Fruit fly (Drosophila melanogaster) whole organism, embryonic: Measurements from ENCODE around the gene grsm.

Experiments
- B-H1 ChIP-seq: fragments of 200-800 bp; sonication (Bioruptor generic); IDR thresholded peaks from 3 replicates; pipeline ENCODE4 v1.3.6; 2022; ENCODE audit warnings: missing biosample characterization, missing genetic modification characterization
- CG10462 ChIP-seq: fragments of 200-800 bp; sonication (Bioruptor generic); optimal IDR thresholded peaks from 2 replicates; lab custom pipeline; 2016; ENCODE audit warnings: missing biosample characterization, missing genetic modification characterization
- CG12219 ChIP-seq: fragments of 200-800 bp; sonication (Bioruptor generic); optimal IDR thresholded peaks from 3 replicates; lab custom pipeline; 2018; ENCODE audit warnings: missing biosample characterization, mild to moderate bottlenecking, missing genetic modification characterization
- CG1233 ChIP-seq: fragments of 200-800 bp; sonication (Bioruptor generic); optimal IDR thresholded peaks from 4 replicates; lab custom pipeline; 2018; ENCODE audit warnings: missing biosample characterization, mild to moderate bottlenecking, missing genetic modification characterization
- CG12769 ChIP-seq: fragments of 200-800 bp; sonication (Bioruptor generic); optimal IDR thresholded peaks from 2 replicates; lab custom pipeline; 2019; ENCODE audit warnings: missing biosample characterization, mild to moderate bottlenecking, missing genetic modification characterization, moderate library complexity
- CG12942 ChIP-seq: fragments of 200-800 bp; sonication (Bioruptor generic); optimal IDR thresholded peaks from 3 replicates; lab custom pipeline; 2016; ENCODE audit warnings: missing biosample characterization, missing genetic modification characterization
- CG14441 ChIP-seq: fragments of 200-800 bp; sonication (Bioruptor generic); IDR thresholded peaks from 2 replicates; pipeline ENCODE4 v1.3.6; 2022; ENCODE audit warnings: missing biosample characterization, missing genetic modification characterization
- CG14667 ChIP-seq: fragments of 200-800 bp; sonication (Bioruptor generic); IDR thresholded peaks from 2 replicates; pipeline ENCODE4 v1.3.6; 2022; ENCODE audit warnings: missing biosample characterization, missing genetic modification characterization
- CG15514 ChIP-seq: fragments of 200-800 bp; sonication (Bioruptor generic); optimal IDR thresholded peaks from 3 replicates; lab custom pipeline; 2017; ENCODE audit warnings: missing biosample characterization, missing genetic modification characterization, mild to moderate bottlenecking, moderate library complexity, missing genetic modification reagents
- CG16815 ChIP-seq: fragments of 200-800 bp; sonication (Bioruptor generic); optimal IDR thresholded peaks from 3 replicates; lab custom pipeline; 2017; ENCODE audit warnings: missing biosample characterization, mild to moderate bottlenecking, missing genetic modification characterization
- CG18619 ChIP-seq: fragments of 200-800 bp; sonication (Bioruptor generic); optimal IDR thresholded peaks from 3 replicates; lab custom pipeline; 2017; ENCODE audit warnings: missing biosample characterization, mild to moderate bottlenecking, missing genetic modification characterization
- CG2129 ChIP-seq: fragments of 200-800 bp; sonication (Bioruptor generic); IDR thresholded peaks from 2 replicates; pipeline ENCODE4 v1.3.6; 2022; ENCODE audit warnings: missing biosample characterization, missing genetic modification characterization; ENCODE audit not compliant: partially characterized antibody
- CG2678 ChIP-seq: fragments of 200-800 bp; sonication (Bioruptor generic); optimal IDR thresholded peaks from 3 replicates; lab custom pipeline; 2019; ENCODE audit warnings: missing biosample characterization, mild to moderate bottlenecking, missing genetic modification characterization, moderate library complexity
- CG43689 ChIP-seq: fragments of 200-800 bp; sonication (Bioruptor generic); IDR thresholded peaks from 2 replicates; pipeline ENCODE4 v1.3.6; 2022; ENCODE audit warnings: missing biosample characterization, missing genetic modification characterization
- CG4424 ChIP-seq: fragments of 200-800 bp; sonication (Bioruptor generic); optimal IDR thresholded peaks from 3 replicates; lab custom pipeline; 2016; ENCODE audit warnings: missing biosample characterization, missing genetic modification characterization
- CG4617 ChIP-seq: fragments of 200-800 bp; sonication (Bioruptor generic); optimal IDR thresholded peaks from 3 replicates; lab custom pipeline; 2016; ENCODE audit warnings: missing biosample characterization, missing genetic modification characterization, borderline replicate concordance
- CG6254 ChIP-seq: fragments of 200-800 bp; sonication (Bioruptor generic); optimal IDR thresholded peaks from 3 replicates; lab custom pipeline; 2017; ENCODE audit warnings: mild to moderate bottlenecking, missing biosample characterization, missing genetic modification reagents, missing genetic modification characterization
- CG7839 ChIP-seq: fragments of 200-800 bp; sonication (Bioruptor generic); optimal IDR thresholded peaks from 3 replicates; lab custom pipeline; 2018; ENCODE audit warnings: missing biosample characterization, mild to moderate bottlenecking, missing genetic modification characterization, moderate library complexity
- CG7963 ChIP-seq: fragments of 200-800 bp; sonication (Bioruptor generic); IDR thresholded peaks from 3 replicates; pipeline ENCODE4 v1.3.6; 2022; ENCODE audit warnings: missing biosample characterization, missing genetic modification characterization; ENCODE audit not compliant: partially characterized antibody
- CkIIα-i1 ChIP-seq: fragments of 200-800 bp; sonication (Bioruptor generic); IDR thresholded peaks from 2 replicates; pipeline ENCODE4 v1.3.6; 2022; ENCODE audit warnings: missing biosample characterization, missing genetic modification characterization
- Dbx ChIP-seq: fragments of 200-800 bp; sonication (Bioruptor generic); IDR thresholded peaks from 3 replicates; pipeline ENCODE4 v1.3.6; 2022; ENCODE audit warnings: missing biosample characterization, missing genetic modification characterization
- Deaf1 ChIP-seq: fragments of 200-800 bp; optimal IDR thresholded peaks from 3 replicates; lab custom pipeline; 2019; ENCODE audit warnings: missing biosample characterization, mild to moderate bottlenecking, missing genetic modification characterization, moderate library complexity
- Dek ChIP-seq: fragments of 200-800 bp; sonication (Bioruptor generic); optimal IDR thresholded peaks from 3 replicates; lab custom pipeline; 2019; ENCODE audit warnings: missing biosample characterization, mild to moderate bottlenecking, missing genetic modification characterization, moderate library complexity
- Ets97D ChIP-seq: fragments of 200-800 bp; sonication (Bioruptor generic); optimal IDR thresholded peaks from 3 replicates; lab custom pipeline; 2016; ENCODE audit warnings: missing biosample characterization, missing genetic modification characterization
- GATAe ChIP-seq: fragments of 200-800 bp; sonication (Bioruptor generic); conservative IDR thresholded peaks from 2 replicates; pipeline ENCODE4 v1.3.6; 2022; ENCODE audit warnings: missing biosample characterization, missing genetic modification characterization
- Hsf ChIP-seq: fragments of 200-800 bp; sonication (Bioruptor generic); optimal IDR thresholded peaks from 3 replicates; lab custom pipeline; 2016; ENCODE audit warnings: missing biosample characterization, missing genetic modification characterization
- Lim3 ChIP-seq: fragments of 200-800 bp; sonication (Bioruptor generic); IDR thresholded peaks from 2 replicates; pipeline ENCODE4 v1.3.6; 2022; ENCODE audit warnings: missing biosample characterization, missing genetic modification characterization
- MBD-R2 ChIP-seq: fragments of 200-800 bp; sonication (Bioruptor generic); IDR thresholded peaks from 2 replicates; pipeline ENCODE4 v1.3.6; 2022; ENCODE audit warnings: missing biosample characterization, missing genetic modification characterization
- Opbp ChIP-seq: fragments of 200-800 bp; sonication (Bioruptor generic); IDR thresholded peaks from 3 replicates; pipeline ENCODE4 v1.3.6; 2022; ENCODE audit warnings: missing biosample characterization, missing genetic modification characterization; ENCODE audit not compliant: partially characterized antibody
- Rx ChIP-seq: fragments of 200-800 bp; sonication (Bioruptor generic); IDR thresholded peaks from 2 replicates; pipeline ENCODE4 v1.3.6; 2022; ENCODE audit warnings: missing biosample characterization, missing genetic modification characterization
- Side ChIP-seq: fragments of 200-800 bp; sonication (Bioruptor generic); optimal IDR thresholded peaks from 2 replicates; lab custom pipeline; 2016; ENCODE audit warnings: missing biosample characterization, missing genetic modification characterization
- Sin3A ChIP-seq: fragments of >200 bp; optimal IDR thresholded peaks from 2 replicates; lab custom pipeline; 2018
- Sox102F ChIP-seq: fragments of 200-800 bp; sonication (Bioruptor generic); optimal IDR thresholded peaks from 2 replicates; lab custom pipeline; 2018; ENCODE audit warnings: missing biosample characterization, mild to moderate bottlenecking, missing genetic modification characterization, moderate library complexity
- YL-1 ChIP-seq: fragments of 200-800 bp; sonication (Bioruptor generic); optimal IDR thresholded peaks from 3 replicates; lab custom pipeline; 2017; ENCODE audit warnings: missing biosample characterization, mild to moderate bottlenecking, missing genetic modification characterization
- bcd ChIP-seq: fragments of 200-800 bp; sonication (Bioruptor generic); optimal IDR thresholded peaks from 2 replicates; lab custom pipeline; 2017; ENCODE audit warnings: missing biosample characterization, mild to moderate bottlenecking, missing genetic modification characterization
- caup ChIP-seq: fragments of 200-800 bp; sonication (Bioruptor generic); optimal IDR thresholded peaks from 3 replicates; lab custom pipeline; 2017; ENCODE audit warnings: missing biosample characterization, mild to moderate bottlenecking, missing genetic modification characterization, moderate library complexity; ENCODE audit not compliant: severe bottlenecking
- chinmo ChIP-seq: fragments of 200-800 bp; sonication (Bioruptor generic); IDR thresholded peaks from 4 replicates; pipeline ENCODE4 v1.3.6; 2022; ENCODE audit warnings: missing biosample characterization, missing genetic modification characterization; ENCODE audit not compliant: partially characterized antibody
- cwo ChIP-seq: fragments of 200-800 bp; sonication (Bioruptor generic); optimal IDR thresholded peaks from 3 replicates; lab custom pipeline; 2017; ENCODE audit warnings: missing biosample characterization, missing genetic modification characterization, mild to moderate bottlenecking, moderate library complexity, missing genetic modification reagents
- jing ChIP-seq: fragments of 200-800 bp; sonication (Bioruptor generic); optimal IDR thresholded peaks from 2 replicates; lab custom pipeline; 2018; ENCODE audit warnings: missing biosample characterization, mild to moderate bottlenecking, missing genetic modification characterization
- jumu ChIP-seq: fragments of 200-800 bp; sonication (Bioruptor generic); optimal IDR thresholded peaks from 3 replicates; lab custom pipeline; 2016; ENCODE audit warnings: missing biosample characterization, missing genetic modification characterization
- lilli ChIP-seq: fragments of 200-800 bp; sonication (Bioruptor generic); optimal IDR thresholded peaks from 3 replicates; lab custom pipeline; 2016; ENCODE audit warnings: missing biosample characterization, missing genetic modification characterization
- mld ChIP-seq: fragments of 200-800 bp; sonication (Bioruptor generic); IDR thresholded peaks from 3 replicates; pipeline ENCODE4 v1.3.6; 2022; ENCODE audit warnings: missing biosample characterization, missing genetic modification characterization; ENCODE audit not compliant: partially characterized antibody
- onecut ChIP-seq: fragments of 200-800 bp; sonication (Bioruptor generic); IDR thresholded peaks from 2 replicates; pipeline ENCODE4 v1.3.6; 2022; ENCODE audit warnings: missing biosample characterization, missing genetic modification characterization
- row ChIP-seq: fragments of 200-800 bp; sonication (Bioruptor generic); IDR thresholded peaks from 3 replicates; pipeline ENCODE4 v1.3.6; 2022; ENCODE audit warnings: missing biosample characterization, missing genetic modification characterization
- tgo ChIP-seq: fragments of 200-800 bp; sonication (Bioruptor generic); IDR thresholded peaks from 3 replicates; pipeline ENCODE4 v1.3.6; 2022; ENCODE audit warnings: missing biosample characterization, missing genetic modification characterization
- z ChIP-seq: fragments of 200-800 bp; sonication (Bioruptor generic); IDR thresholded peaks from 3 replicates; pipeline ENCODE4 v1.3.6; 2022; ENCODE audit warnings: missing biosample characterization, missing genetic modification characterization

The grsm gene

DNA sequence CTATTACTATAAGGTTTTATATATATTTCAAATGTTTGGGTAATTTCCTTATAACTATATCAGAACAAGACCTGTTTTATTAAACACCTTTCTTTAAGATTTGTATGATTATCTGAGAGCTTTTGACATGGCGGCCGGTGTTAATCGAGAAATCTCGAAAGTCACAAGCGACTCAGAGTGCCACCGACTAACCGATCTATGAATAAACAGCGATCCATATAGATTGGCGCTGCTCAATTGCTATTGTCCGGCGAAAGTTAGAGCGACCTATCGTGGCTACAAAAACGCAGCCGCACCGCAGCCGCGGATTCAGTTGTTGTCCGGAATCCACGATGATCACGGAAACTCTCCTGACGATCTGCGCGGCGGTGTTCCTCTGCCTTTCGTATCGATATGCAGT is 4.0 kb downstream of the grsm start, which contains the start of gene Cyp304a1:
Gene Cyp304a1 (plus strand): TSS at position 301 of the 400 bp plus-strand sequence.
- TF ChIP-seq MBD-R2 (GFP tag; lab: Robert Waterston, UW) (no peak), Opbp (GFP tag; lab: Robert Waterston, UW) (no peak), GATAe (no peak), CG15514 (GFP tag; lab: Kevin White, UChicago) (no peak), Dek (tag; lab: Kevin White, UChicago) (no peak), caup (GFP tag; lab: Kevin White, UChicago) (no peak), bcd (GFP tag; lab: Kevin White, UChicago) (no peak), CkIIα-i1 (GFP tag; lab: Robert Waterston, UW) (no peak), CG6254 (GFP tag; lab: Kevin White, UChicago) (no peak), tgo (no peak), Sin3A (lab: Kevin White, UChicago) (no peak), CG12769 (tag; lab: Kevin White, UChicago) (no peak), z (GFP tag; lab: Robert Waterston, UW) (no peak), CG12942 (no peak), CG14441 (no peak)

DNA sequence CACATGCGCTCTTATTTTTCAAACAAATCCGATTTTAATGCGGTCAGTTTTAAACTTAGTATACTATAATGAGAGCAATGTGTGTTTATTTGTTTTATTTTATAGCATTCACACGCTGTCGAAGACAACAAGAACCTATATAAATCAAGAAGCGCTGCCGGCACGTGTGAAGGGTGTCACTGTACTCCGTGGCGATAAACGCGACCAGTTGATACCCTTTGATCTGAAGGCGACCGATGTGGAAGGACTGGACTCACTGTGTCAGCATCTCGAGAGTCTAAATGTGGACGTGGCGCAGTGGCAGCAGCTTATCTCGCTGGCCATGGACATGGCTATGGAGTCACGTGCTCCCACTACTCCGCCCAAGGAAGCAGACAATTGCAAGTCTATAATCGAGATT is 4.9 kb downstream of the grsm start:
- no peak for TF ChIP-seq CG4424
- TF ChIP-seq Dbx (GFP tag; lab: Robert Waterston, UW) = no peak
- peak; percentile 9 for TF ChIP-seq cwo (GFP tag; lab: Kevin White, UChicago)
- no peak for TF ChIP-seq row (GFP tag; lab: Robert Waterston, UW)
- TF ChIP-seq CG14667 (GFP tag; lab: Robert Waterston, UW) = no peak
- no peak for TF ChIP-seq jing (GFP tag; lab: Kevin White, UChicago)
- TF ChIP-seq CG1233 (GFP tag; lab: Kevin White, UChicago) = no peak
- no peak for TF ChIP-seq Lim3 (GFP tag; lab: Robert Waterston, UW)
- no peak for TF ChIP-seq GATAe

DNA sequence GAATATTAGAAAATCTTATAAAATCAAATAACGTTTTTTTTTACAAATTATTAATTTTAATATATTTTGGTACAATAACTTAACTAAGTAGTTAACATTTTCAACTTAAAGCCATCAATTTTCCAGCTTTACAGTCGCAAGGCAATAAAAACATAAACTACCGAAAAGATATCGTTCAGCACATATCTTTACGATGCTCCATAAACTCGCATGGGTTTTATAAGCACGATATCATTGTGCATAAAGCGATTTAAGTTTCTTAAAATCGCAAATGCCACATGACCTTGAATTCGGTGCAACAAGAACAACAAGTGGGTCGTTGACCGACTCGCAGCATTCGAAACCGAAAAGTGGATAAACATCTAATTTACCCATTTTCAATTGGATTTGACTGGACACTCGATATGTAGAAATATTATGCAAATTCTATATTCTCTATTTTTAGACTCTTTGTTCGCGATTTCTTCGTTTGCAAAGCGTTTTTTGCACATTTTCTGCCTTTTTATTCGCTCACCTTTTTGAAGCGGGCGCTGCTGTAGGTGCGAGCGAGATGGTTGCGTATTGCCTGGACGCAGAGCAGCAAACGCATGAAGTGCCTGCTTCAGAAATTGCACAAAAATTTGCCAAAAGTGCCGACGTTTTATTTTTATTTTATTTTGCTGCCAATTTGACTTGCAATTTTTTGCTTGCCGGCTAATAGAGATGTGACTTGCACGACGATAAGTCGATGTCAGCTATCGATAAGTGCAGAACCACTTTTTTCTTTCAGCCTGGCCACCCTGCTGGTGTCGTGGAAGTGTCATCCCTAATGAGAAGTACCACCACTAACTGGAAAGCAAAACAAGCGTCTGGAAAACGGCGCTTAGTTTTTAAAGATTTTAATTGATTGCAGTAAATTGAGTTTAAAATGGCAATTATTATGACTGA is 6.3 kb downstream of the grsm start, which contains the start of gene Spc25:
Gene Spc25 (plus strand): TSS at position 817 of the 927 bp plus-strand sequence.
- TF ChIP-seq Sin3A (lab: Kevin White, UChicago) (peak; percentile 87), Side (peak; percentile 67), CG16815 (no peak), lilli (GFP tag; lab: Kevin White, UChicago) (peak; percentile 83), CG7839 (tag; lab: Kevin White, UChicago) (no peak), CG4617 (GFP tag; lab: Kevin White, UChicago) (peak; percentile 77), Deaf1 (tag; lab: Kevin White, UChicago) (no peak), onecut (GFP tag; lab: Robert Waterston, UW) (no peak; the same call in 1 of the 2 replicates), CG2678 (tag; lab: Kevin White, UChicago) (peak; percentile 9), Ets97D (GFP tag; lab: Kevin White, UChicago) (peak; percentile 86), mld (GFP tag; lab: Robert Waterston, UW) (peak; percentile 86), CG7963 (GFP tag; lab: Robert Waterston, UW) (peak; percentile 87), Sox102F (GFP tag; lab: Kevin White, UChicago) (peak; percentile 10), chinmo (GFP tag; lab: Robert Waterston, UW) (peak; percentile 75; the same call in 1 of the 4 replicates), CG2129 (peak; percentile 76), CG10462 (GFP tag; lab: Kevin White, UChicago) (no peak), CG43689 (GFP tag; lab: Robert Waterston, UW) (no peak), YL-1 (GFP tag; lab: Kevin White, UChicago) (peak; percentile 30), CG12219 (GFP tag; lab: Kevin White, UChicago) (no peak), CG18619 (no peak), jumu (GFP tag; lab: Kevin White, UChicago) (peak; percentile 73), Rx (GFP tag; lab: Robert Waterston, UW) (no peak), Hsf (GFP tag; lab: Kevin White, UChicago) (peak; percentile 64), B-H1 (GFP tag; lab: Robert Waterston, UW) (no peak)
